Fruit fly (Drosophila melanogaster) whole organism, pupa: ENCODE data around the gene CG43345.
A peak's percentile ranks its signal among the peaks of the same experiment; 100 is the strongest.

Experiments used
- CG10348 ChIP-seq: fragments of 200-800 bp; sonication (Bioruptor generic); IDR thresholded peaks from 2 replicates; pipeline ENCODE4 v1.3.6; 2022; ENCODE audit warnings: missing biosample characterization, missing genetic modification characterization
- CG8159 ChIP-seq: fragments of 200-800 bp; sonication (Bioruptor generic); optimal IDR thresholded peaks from 3 replicates; lab custom pipeline; 2018; ENCODE audit warnings: missing biosample characterization, mild to moderate bottlenecking, missing genetic modification characterization, moderate library complexity
- CG9948 ChIP-seq: fragments of 200-800 bp; sonication (Bioruptor generic); optimal IDR thresholded peaks from 2 replicates; lab custom pipeline; 2018; ENCODE audit warnings: missing biosample characterization, mild to moderate bottlenecking, missing genetic modification characterization, moderate library complexity
- Snoo ChIP-seq: fragments of 200-800 bp; sonication (Bioruptor generic); optimal IDR thresholded peaks from 3 replicates; lab custom pipeline; 2017; ENCODE audit warnings: missing biosample characterization, mild to moderate bottlenecking, missing genetic modification characterization, inconsistent platforms

DNA sequence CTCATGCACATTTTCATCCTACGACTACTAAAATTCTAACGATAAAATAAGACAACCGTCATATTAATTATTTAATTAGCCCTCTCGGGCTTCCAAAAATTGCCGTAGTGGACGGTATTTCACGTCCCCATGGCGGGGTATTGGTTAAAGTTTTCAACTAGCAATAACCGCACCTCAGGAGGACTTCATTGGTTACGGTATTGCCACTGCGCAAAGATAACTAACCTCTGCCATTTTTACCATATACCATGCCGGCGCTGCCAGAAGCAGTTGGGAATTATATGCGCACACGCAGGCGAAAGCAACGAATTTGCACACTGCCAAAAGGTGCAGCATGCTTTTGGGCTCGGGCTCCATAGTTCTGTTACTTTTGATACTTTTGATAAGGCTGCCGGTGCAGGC, 46.6 kb upstream of the CG43345 start:
- TF ChIP-seq CG9948 = no peak
- no peak for TF ChIP-seq CG8159
- TF ChIP-seq Snoo (tag; lab: Kevin White, UChicago) = peak; percentile 35
- no peak for TF ChIP-seq CG10348 (GFP tag; lab: Robert Waterston, UW)
